Worm (Caenorhabditis elegans): Measurements from ENCODE around the gene best-23.

DNA sequence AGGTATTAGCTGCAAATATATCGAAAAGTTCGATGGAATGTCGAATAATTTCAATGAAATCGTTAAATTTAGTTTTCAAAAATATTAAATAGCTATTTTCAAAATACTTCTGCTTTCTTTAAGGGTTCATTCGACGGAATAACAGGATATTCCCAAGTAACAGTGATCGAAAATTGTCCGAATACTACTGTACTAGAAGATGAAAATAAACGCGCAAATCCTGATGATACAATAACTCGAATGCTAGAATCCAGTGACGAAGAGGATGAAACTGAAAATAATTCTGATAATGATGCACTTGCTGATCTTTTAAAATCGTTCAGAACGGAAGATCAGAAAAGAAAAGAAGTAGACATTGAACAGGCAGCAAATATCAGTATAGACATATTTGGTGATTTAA is 6.6 kb downstream of the best-23 start:
- TF ChIP-seq nhr-237 (tag; optimal IDR thresholded peaks at IDR 0.05) (no peak), nhr-76 (tag; optimal IDR thresholded peaks at IDR 0.05) (no peak), alr-1 (tag; optimal IDR thresholded peaks at IDR 0.05; ENCODE audit: borderline replicate concordance) (no peak)
